Fruit fly (Drosophila melanogaster) whole organism, embryonic: ENCODE data around the gene CG33124.

Experiments used
- Awh ChIP-seq: fragments of 200-800 bp; sonication (Bioruptor generic); IDR thresholded peaks from 2 replicates; pipeline ENCODE4, ENCODE4 v1.3.6; 2022; ENCODE audit warnings: missing biosample characterization, missing genetic modification characterization
- CG10565 ChIP-seq: fragments of 200-800 bp; sonication (Bioruptor generic); optimal IDR thresholded peaks from 3 replicates; lab custom pipeline; 2016; ENCODE audit warnings: missing biosample characterization, mild to moderate bottlenecking, missing genetic modification characterization
- CG12219 ChIP-seq: fragments of 200-800 bp; sonication (Bioruptor generic); optimal IDR thresholded peaks from 3 replicates; lab custom pipeline; 2018; ENCODE audit warnings: missing biosample characterization, mild to moderate bottlenecking, missing genetic modification characterization
- CG12236 ChIP-seq: fragments of 200-800 bp; sonication (Bioruptor generic); optimal IDR thresholded peaks from 2 replicates; lab custom pipeline; 2016; ENCODE audit warnings: missing biosample characterization, missing genetic modification characterization
- CG12299 ChIP-seq: fragments of 200-800 bp; sonication (Bioruptor generic); optimal IDR thresholded peaks from 2 replicates; lab custom pipeline; 2018; ENCODE audit warnings: missing biosample characterization, mild to moderate bottlenecking, missing genetic modification characterization
- CG13894 ChIP-seq: fragments of 200-800 bp; sonication (Bioruptor generic); optimal IDR thresholded peaks from 3 replicates; lab custom pipeline; 2018; ENCODE audit warnings: missing biosample characterization, mild to moderate bottlenecking, missing genetic modification characterization, moderate library complexity
- CG16779 ChIP-seq: fragments of 200-800 bp; sonication (Bioruptor generic); IDR thresholded peaks from 2 replicates; pipeline ENCODE4 v1.3.6; 2022; ENCODE audit warnings: missing biosample characterization, missing genetic modification characterization
- CG17612 ChIP-seq: fragments of 200-800 bp; sonication (Bioruptor generic); IDR thresholded peaks from 2 replicates; pipeline ENCODE4 v1.3.6; 2022; ENCODE audit warnings: missing biosample characterization, missing genetic modification characterization
- CG1832 ChIP-seq: fragments of 200-800 bp; sonication (Bioruptor generic); optimal IDR thresholded peaks from 2 replicates; lab custom pipeline; 2017; ENCODE audit warnings: missing biosample characterization, mild to moderate bottlenecking, missing genetic modification characterization, inconsistent platforms
- CG18476 ChIP-seq: fragments of 200-800 bp; sonication (Bioruptor generic); optimal IDR thresholded peaks from 2 replicates; lab custom pipeline; 2016; ENCODE audit warnings: missing biosample characterization, mild to moderate bottlenecking, missing genetic modification characterization
- CG2712 ChIP-seq: fragments of 200-800 bp; optimal IDR thresholded peaks from 3 replicates; lab custom pipeline; 2019; ENCODE audit warnings: missing biosample characterization, mild to moderate bottlenecking, missing genetic modification characterization, moderate library complexity
- CG34422 ChIP-seq: fragments of 200-800 bp; sonication (Bioruptor generic); IDR thresholded peaks from 3 replicates; pipeline ENCODE4 v1.3.6; 2022; ENCODE audit warnings: missing biosample characterization, missing genetic modification characterization
- CG4328 ChIP-seq: fragments of 200-800 bp; sonication (Bioruptor generic); optimal IDR thresholded peaks from 3 replicates; lab custom pipeline; 2017; ENCODE audit warnings: missing biosample characterization, missing genetic modification reagents, missing genetic modification characterization
- CG4707 ChIP-seq: fragments of 200-800 bp; sonication (Bioruptor generic); optimal IDR thresholded peaks from 2 replicates; lab custom pipeline; 2018; ENCODE audit warnings: missing biosample characterization, mild to moderate bottlenecking, missing genetic modification characterization, moderate library complexity
- CG4854 ChIP-seq: fragments of 200-800 bp; sonication (Bioruptor generic); optimal IDR thresholded peaks from 2 replicates; lab custom pipeline; 2016; ENCODE audit warnings: missing biosample characterization, missing genetic modification characterization, inconsistent platforms
- CG6254 ChIP-seq: fragments of 200-800 bp; sonication (Bioruptor generic); optimal IDR thresholded peaks from 3 replicates; lab custom pipeline; 2017; ENCODE audit warnings: mild to moderate bottlenecking, missing biosample characterization, missing genetic modification reagents, missing genetic modification characterization
- CG9797 ChIP-seq: fragments of 200-800 bp; sonication (Bioruptor generic); optimal IDR thresholded peaks from 3 replicates; lab custom pipeline; 2018; ENCODE audit warnings: missing biosample characterization, mild to moderate bottlenecking, missing genetic modification characterization
- CrebB ChIP-seq: fragments of 200-800 bp; sonication (Bioruptor generic); optimal IDR thresholded peaks from 3 replicates; lab custom pipeline; 2018; ENCODE audit warnings: missing biosample characterization, mild to moderate bottlenecking, missing genetic modification characterization
- Deaf1 ChIP-seq: fragments of 200-800 bp; optimal IDR thresholded peaks from 3 replicates; lab custom pipeline; 2019; ENCODE audit warnings: missing biosample characterization, mild to moderate bottlenecking, missing genetic modification characterization, moderate library complexity
- Dek ChIP-seq: fragments of 200-800 bp; sonication (Bioruptor generic); optimal IDR thresholded peaks from 3 replicates; lab custom pipeline; 2019; ENCODE audit warnings: missing biosample characterization, mild to moderate bottlenecking, missing genetic modification characterization, moderate library complexity
- Dfd ChIP-seq, 2 experiments: fragments of >200 bp; optimal IDR thresholded peaks; 2 replicates each; lab custom pipeline; 2017; ENCODE audit warnings: missing biosample characterization in 2 of 2, missing genetic modification characterization in 2 of 2
- Dref ChIP-seq: fragments of 200-800 bp; sonication (Bioruptor generic); IDR thresholded peaks from 2 replicates; pipeline ENCODE4 v1.3.6; 2022; ENCODE audit warnings: missing biosample characterization, missing genetic modification characterization
- HHEX ChIP-seq: fragments of 200-800 bp; sonication (Bioruptor generic); optimal IDR thresholded peaks from 3 replicates; lab custom pipeline; 2017; ENCODE audit warnings: missing biosample characterization, mild to moderate bottlenecking, missing genetic modification characterization, missing genetic modification reagents
- Oaz ChIP-seq: fragments of 200-800 bp; sonication (Bioruptor generic); IDR thresholded peaks from 2 replicates; pipeline ENCODE4 v1.3.6; 2022; ENCODE audit warnings: missing biosample characterization, missing genetic modification characterization
- Sry-δ ChIP-seq: fragments of 200-800 bp; sonication (Bioruptor generic); optimal IDR thresholded peaks from 2 replicates; lab custom pipeline; 2016; ENCODE audit warnings: missing biosample characterization, missing genetic modification characterization
- Taf1 ChIP-seq: fragments of 200-800 bp; sonication (Bioruptor generic); IDR thresholded peaks from 2 replicates; pipeline ENCODE4 v1.3.6; 2022; ENCODE audit warnings: missing biosample characterization, missing genetic modification characterization
- ara ChIP-seq: fragments of 200-800 bp; sonication (Bioruptor generic); IDR thresholded peaks from 2 replicates; pipeline ENCODE4 v1.3.6; 2022; ENCODE audit warnings: missing biosample characterization, missing genetic modification characterization
- ash1 ChIP-seq: fragments of 200-800 bp; sonication (Bioruptor generic); optimal IDR thresholded peaks from 2 replicates; lab custom pipeline; 2018; ENCODE audit warnings: missing biosample characterization, mild to moderate bottlenecking, missing genetic modification characterization
- bcd ChIP-seq: fragments of 200-800 bp; sonication (Bioruptor generic); optimal IDR thresholded peaks from 2 replicates; lab custom pipeline; 2017; ENCODE audit warnings: missing biosample characterization, mild to moderate bottlenecking, missing genetic modification characterization
- caup ChIP-seq: fragments of 200-800 bp; sonication (Bioruptor generic); optimal IDR thresholded peaks from 3 replicates; lab custom pipeline; 2017; ENCODE audit warnings: missing biosample characterization, mild to moderate bottlenecking, missing genetic modification characterization, moderate library complexity; ENCODE audit not compliant: severe bottlenecking
- corto ChIP-seq: fragments of 200-800 bp; sonication (Bioruptor generic); optimal IDR thresholded peaks from 2 replicates; lab custom pipeline; 2016; ENCODE audit warnings: missing biosample characterization, mild to moderate bottlenecking, missing genetic modification characterization, moderate library complexity
- disco-r ChIP-seq: fragments of 200-800 bp; sonication (Bioruptor generic); optimal IDR thresholded peaks from 2 replicates; lab custom pipeline; 2016; ENCODE audit warnings: missing biosample characterization, missing genetic modification characterization
- grau ChIP-seq: fragments of 200-800 bp; optimal IDR thresholded peaks from 3 replicates; lab custom pipeline; 2019; ENCODE audit warnings: missing biosample characterization, mild to moderate bottlenecking, missing genetic modification characterization, moderate library complexity
- ham ChIP-seq: fragments of 200-800 bp; sonication (Bioruptor generic); IDR thresholded peaks from 2 replicates; pipeline ENCODE4 v1.3.6; 2022; ENCODE audit warnings: missing biosample characterization, missing genetic modification characterization
- hth ChIP-seq: fragments of >200 bp; optimal IDR thresholded peaks from 2 replicates; lab custom pipeline; 2017; ENCODE audit warnings: inconsistent platforms
- jing ChIP-seq: fragments of 200-800 bp; sonication (Bioruptor generic); optimal IDR thresholded peaks from 2 replicates; lab custom pipeline; 2018; ENCODE audit warnings: missing biosample characterization, mild to moderate bottlenecking, missing genetic modification characterization
- kah ChIP-seq: fragments of 200-800 bp; sonication (Bioruptor generic); optimal IDR thresholded peaks from 2 replicates; lab custom pipeline; 2018; ENCODE audit warnings: missing biosample characterization, mild to moderate bottlenecking, missing genetic modification characterization
- ken ChIP-seq: fragments of 200-800 bp; sonication (Bioruptor generic); IDR thresholded peaks from 3 replicates; pipeline ENCODE4 v1.3.6; 2022; ENCODE audit warnings: missing biosample characterization, missing genetic modification characterization
- lab ChIP-seq: fragments of 200-800 bp; sonication (Bioruptor generic); optimal IDR thresholded peaks from 3 replicates; lab custom pipeline; 2017; ENCODE audit warnings: missing biosample characterization, missing genetic modification characterization, mild to moderate bottlenecking, moderate library complexity, missing genetic modification reagents
- lola ChIP-seq, 3 experiments: fragments of >200 bp in 2 of 3; fragments of 200-800 bp in 1 of 3; sonication (Bioruptor generic) in 1 of 3; optimal IDR thresholded peaks; 2 replicates each; lab custom pipeline; 2017 to 2019; ENCODE audit warnings: missing biosample characterization in 3 of 3, missing genetic modification characterization in 3 of 3, mild to moderate bottlenecking in 1 of 3, moderate library complexity in 1 of 3
- mld ChIP-seq: fragments of 200-800 bp; sonication (Bioruptor generic); IDR thresholded peaks from 3 replicates; pipeline ENCODE4 v1.3.6; 2022; ENCODE audit warnings: missing biosample characterization, missing genetic modification characterization; ENCODE audit not compliant: partially characterized antibody
- nau ChIP-seq: fragments of 200-800 bp; sonication (Bioruptor generic); optimal IDR thresholded peaks from 3 replicates; lab custom pipeline; 2017; ENCODE audit warnings: missing biosample characterization, mild to moderate bottlenecking, missing genetic modification characterization, missing genetic modification reagents
- oc ChIP-seq: fragments of 200-800 bp; sonication (Bioruptor generic); optimal IDR thresholded peaks from 2 replicates; lab custom pipeline; 2018; ENCODE audit warnings: missing biosample characterization, mild to moderate bottlenecking, missing genetic modification characterization, moderate library complexity
- org-1 ChIP-seq: fragments of 200-800 bp; sonication (Bioruptor generic); optimal IDR thresholded peaks from 2 replicates; lab custom pipeline; 2017; ENCODE audit warnings: missing biosample characterization, missing genetic modification characterization
- pb ChIP-seq: fragments of 200-800 bp; sonication (Bioruptor generic); optimal IDR thresholded peaks from 3 replicates; lab custom pipeline; 2016; ENCODE audit warnings: missing biosample characterization, missing genetic modification characterization
- pho ChIP-seq: fragments of 200-800 bp; sonication (Bioruptor generic); optimal IDR thresholded peaks from 2 replicates; lab custom pipeline; 2016; ENCODE audit warnings: missing biosample characterization, missing genetic modification characterization
- pum ChIP-seq: fragments of 200-800 bp; sonication (Bioruptor generic); optimal IDR thresholded peaks from 2 replicates; lab custom pipeline; 2016; ENCODE audit warnings: missing biosample characterization, missing genetic modification characterization
- sqz ChIP-seq: fragments of 200-800 bp; sonication (Bioruptor generic); optimal IDR thresholded peaks from 3 replicates; lab custom pipeline; 2018; ENCODE audit warnings: missing biosample characterization, mild to moderate bottlenecking, missing genetic modification characterization
- zfh1 ChIP-seq: fragments of 200-800 bp; sonication (Bioruptor generic); IDR thresholded peaks from 3 replicates; pipeline ENCODE4 v1.3.6; 2022; ENCODE audit warnings: missing biosample characterization, missing genetic modification characterization

Gene CG33124

DNA sequence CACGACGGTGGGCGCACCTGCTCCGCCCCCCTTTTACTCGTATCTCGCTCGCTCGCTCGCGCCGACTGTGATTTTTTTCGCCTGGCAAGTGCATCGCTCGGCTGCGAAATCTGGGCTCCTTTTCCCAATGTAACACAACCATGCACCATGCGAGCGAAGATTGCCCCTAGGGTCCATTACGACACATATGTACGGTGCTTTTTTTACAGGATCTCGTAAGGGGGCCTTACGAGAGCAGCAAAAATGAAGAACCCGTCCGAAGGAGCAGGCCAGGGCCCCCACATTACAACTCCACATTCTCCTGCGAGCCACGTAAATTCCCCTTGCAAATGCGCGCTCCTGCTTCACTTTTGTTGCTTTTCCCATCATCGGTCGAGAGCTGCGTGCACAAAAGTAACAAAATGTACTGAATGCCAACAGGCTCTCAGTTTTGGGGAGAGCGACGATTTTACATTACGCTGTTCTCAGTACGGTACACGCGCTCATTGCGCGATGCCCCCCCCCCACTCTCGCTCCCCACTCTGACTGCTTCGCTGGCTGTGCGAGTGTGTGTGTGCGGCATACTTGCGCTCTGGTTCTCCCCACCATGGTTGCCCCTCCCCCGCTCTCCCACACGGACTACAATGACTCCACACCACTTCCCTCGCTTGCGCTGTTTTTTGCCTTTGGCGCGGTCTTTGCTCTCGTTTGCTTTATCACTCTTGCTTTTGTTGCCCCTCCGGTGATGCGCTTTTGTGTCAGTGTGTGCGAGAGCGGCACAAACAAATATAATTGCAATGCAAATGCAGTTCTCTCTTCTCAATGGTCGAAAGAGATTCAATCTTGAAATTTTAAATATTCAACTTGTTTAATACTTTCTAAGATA, 5.8 kb downstream of the CG33124 start (continued):
- TF ChIP-seq pho (GFP tag; lab: Kevin White, UChicago) (no peak), CG10565 (GFP tag; lab: Kevin White, UChicago) (no peak), pum (no peak), nau (GFP tag; lab: Kevin White, UChicago) (no peak), sqz (peak; percentile 70), Deaf1 (tag; lab: Kevin White, UChicago) (peak; percentile 53), CG13894 (tag; lab: Kevin White, UChicago) (peak; percentile 43), ken (GFP tag; lab: Robert Waterston, UW) (peak; percentile 4; the same call in 1 of the 3 replicates), lab (GFP tag; lab: Kevin White, UChicago) (peak; percentile 55), lola (GFP tag; optimal IDR thresholded peaks at IDR 0.05; lab: Kevin White, UChicago) (no peak), kah (no peak), CG12299 (tag; lab: Kevin White, UChicago) (no peak), hth (lab: Kevin White, UChicago) (no peak), pb (GFP tag; lab: Kevin White, UChicago) (no peak), corto (peak; percentile 14), CG16779 (no peak), CrebB (tag; lab: Kevin White, UChicago) (no peak), jing (GFP tag; lab: Kevin White, UChicago) (no peak), ash1 (GFP tag; lab: Kevin White, UChicago) (no peak), CG12236 (no peak), CG4328 (no peak), CG34422 (GFP tag; lab: Robert Waterston, UW) (peak; percentile 69; the same call in 1 of the 3 replicates), CG17612 (no peak), CG12219 (GFP tag; lab: Kevin White, UChicago) (no peak), ara (GFP tag; lab: Robert Waterston, UW) (no peak), Awh (GFP tag; lab: Robert Waterston, UW) (0 out of 2 replicates have a peak, but pooled peaks have one; percentile 8), oc (no peak), Dfd (GFP tag; optimal IDR thresholded peaks at IDR 0.05; lab: Kevin White, UChicago) (no peak), bcd (no peak), CG2712 (tag; lab: Kevin White, UChicago) (peak; percentile 27), Dref (0 out of 2 replicates have a peak, but pooled peaks have one; percentile 29), mld (no peak), HHEX (GFP tag; lab: Kevin White, UChicago) (no peak), org-1 (no peak), CG6254 (GFP tag; lab: Kevin White, UChicago) (peak; percentile 31), caup (GFP tag; lab: Kevin White, UChicago) (peak; percentile 21), disco-r (no peak), Sry-δ (GFP tag; lab: Kevin White, UChicago) (no peak), Taf1 (no peak), grau (peak; percentile 13), CG18476 (GFP tag; lab: Kevin White, UChicago) (no peak), ham (GFP tag; lab: Robert Waterston, UW) (no peak), Oaz (GFP tag; lab: Robert Waterston, UW) (no peak), CG4854 (GFP tag; lab: Kevin White, UChicago) (no peak), zfh1 (no peak), CG9797 (no peak), CG1832 (GFP tag; lab: Kevin White, UChicago) (no peak), Dek (tag; lab: Kevin White, UChicago) (no peak), CG4707 (no peak)
